Worm (Caenorhabditis elegans) whole organism, late embryonic: ENCODE data around the gene F53G2.3.

Experiments used
- Y22D7AL.16 ChIP-seq: sonication (generic microtip); optimal IDR thresholded peaks from 2 replicates; lab custom pipeline; 2016; ENCODE audit warnings: missing genetic modification characterization, missing compliant biosample characterization
- ceh-9 ChIP-seq: sonication (generic microtip); optimal IDR thresholded peaks from 2 replicates; lab custom pipeline; 2016; ENCODE audit warnings: mild to moderate bottlenecking, missing genetic modification characterization, inconsistent platforms, missing compliant biosample characterization
- dmd-4 ChIP-seq: sonication (generic microtip); optimal IDR thresholded peaks from 2 replicates; lab custom pipeline; 2016; ENCODE audit warnings: borderline replicate concordance, missing genetic modification characterization, missing compliant biosample characterization
- dve-1 ChIP-seq: sonication (generic microtip); optimal IDR thresholded peaks from 2 replicates; lab custom pipeline; 2017; ENCODE audit warnings: antibody characterized with exemption, mild to moderate bottlenecking, missing genetic modification characterization, missing compliant biosample characterization
- ets-4 ChIP-seq: sonication (generic microtip); optimal IDR thresholded peaks from 2 replicates; lab custom pipeline; 2016; ENCODE audit warnings: missing genetic modification characterization, missing compliant biosample characterization
- pha-4 ChIP-seq: fragments of 150-350 bp; optimal IDR thresholded peaks from 2 replicates; lab custom pipeline; 2018; ENCODE audit warnings: missing biosample characterization, missing genetic modification reagents, missing genetic modification characterization
- pros-1 ChIP-seq: fragments of 150-350 bp; optimal IDR thresholded peaks from 2 replicates; lab custom pipeline; 2014; ENCODE audit warnings: missing biosample characterization, missing genetic modification reagents, missing genetic modification characterization
- tbx-2 ChIP-seq: sonication (generic microtip); optimal IDR thresholded peaks from 2 replicates; lab custom pipeline; 2016; ENCODE audit warnings: missing genetic modification characterization, missing compliant biosample characterization
- unc-86 ChIP-seq: sonication (generic microtip); optimal IDR thresholded peaks from 2 replicates; lab custom pipeline; 2016; ENCODE audit warnings: missing genetic modification characterization, missing compliant biosample characterization

ce11 chrII:2478543-2478942 lies 1.7 kb upstream of the F53G2.3 start, which contains the start of gene mnat-1:
- no peak for TF ChIP-seq unc-86 (tag; lab: Kevin White, UChicago)
- no peak for TF ChIP-seq dve-1 (tag; lab: Kevin White, UChicago)
- no peak for TF ChIP-seq ceh-9 (tag; lab: Kevin White, UChicago)
- TF ChIP-seq tbx-2 = no peak
- TF ChIP-seq ets-4 (tag; lab: Kevin White, UChicago) = no peak
- no peak for TF ChIP-seq pros-1
- no peak for TF ChIP-seq Y22D7AL.16 (tag; lab: Kevin White, UChicago)
- no peak for TF ChIP-seq dmd-4 (tag; lab: Kevin White, UChicago)
- TF ChIP-seq pha-4 (tag; lab: Kevin White, UChicago) = no peak
